Worm (Caenorhabditis elegans) whole organism, L2 larva: Measurements from ENCODE around the gene cln-3.1.
"Not testable (repeated sequence)": the region's sequence is repeated elsewhere in the genome, so short reads cannot be mapped to it uniquely, and the experiment has no call there.

ENCODE experiments used
- C34F6.9 ChIP-seq: fragments of 150-350 bp; optimal IDR thresholded peaks from 2 replicates; lab custom pipeline; 2014; ENCODE audit warnings: missing biosample characterization, missing genetic modification characterization
- F13H6.1 ChIP-seq: sonication (generic microtip); optimal IDR thresholded peaks from 2 replicates; lab custom pipeline; 2016; ENCODE audit warnings: missing genetic modification characterization, missing compliant biosample characterization
- Y55F3AM.14 ChIP-seq: fragments of 200-800 bp; sonication (Bioruptor generic); optimal IDR thresholded peaks from 2 replicates; lab custom pipeline; 2018; ENCODE audit warnings: mild to moderate bottlenecking, missing genetic modification characterization, missing compliant biosample characterization
- ZK546.5 ChIP-seq: sonication (generic microtip); optimal IDR thresholded peaks from 2 replicates; lab custom pipeline; 2017; ENCODE audit warnings: missing biosample characterization, missing genetic modification characterization
- alr-1 ChIP-seq: fragments of 150-350 bp; optimal IDR thresholded peaks from 2 replicates; lab custom pipeline; 2014; ENCODE audit warnings: missing biosample characterization, missing genetic modification characterization
- aly-2 ChIP-seq: fragments of 150-350 bp; optimal IDR thresholded peaks from 2 replicates; lab custom pipeline; 2014; ENCODE audit warnings: missing biosample characterization, missing genetic modification characterization
- blmp-1 ChIP-seq: sonication (generic microtip); optimal IDR thresholded peaks from 2 replicates; lab custom pipeline; 2017; ENCODE audit warnings: missing genetic modification characterization, mild to moderate bottlenecking, missing compliant biosample characterization, antibody characterized with exemption, moderate library complexity; ENCODE audit not compliant: insufficient read depth
- ceh-16 ChIP-seq: fragments of 150-350 bp; optimal IDR thresholded peaks from 2 replicates; lab custom pipeline; 2014; ENCODE audit warnings: missing biosample characterization, missing genetic modification characterization
- dmd-4 ChIP-seq: sonication (generic microtip); optimal IDR thresholded peaks from 2 replicates; lab custom pipeline; 2017; ENCODE audit warnings: missing biosample characterization, missing genetic modification characterization
- elt-1 ChIP-seq: fragments of 150-350 bp; optimal IDR thresholded peaks from 2 replicates; lab custom pipeline; 2014; ENCODE audit warnings: missing biosample characterization, missing genetic modification characterization
- elt-3 ChIP-seq: sonication (generic microtip); optimal IDR thresholded peaks from 2 replicates; lab custom pipeline; 2017; ENCODE audit warnings: missing biosample characterization, missing genetic modification characterization
- lin-11 ChIP-seq: fragments of 150-350 bp; sonication (generic microtip); optimal IDR thresholded peaks from 2 replicates; lab custom pipeline; 2014; ENCODE audit warnings: missing biosample characterization, missing genetic modification characterization, inconsistent platforms, mixed read lengths
- lin-13 ChIP-seq: fragments of 150-350 bp; optimal IDR thresholded peaks from 2 replicates; lab custom pipeline; 2014; ENCODE audit warnings: missing biosample characterization, missing genetic modification reagents, missing genetic modification characterization
- lsy-2 ChIP-seq, 2 experiments: fragments of 150-350 bp in 1 of 2; sonication (generic microtip) in 1 of 2; optimal IDR thresholded peaks; 2 replicates each; lab custom pipeline; 2014 to 2017; ENCODE audit warnings: missing biosample characterization in 2 of 2, missing genetic modification characterization in 2 of 2
- mab-5 ChIP-seq: fragments of 150-350 bp; optimal IDR thresholded peaks from 2 replicates; lab custom pipeline; 2014; ENCODE audit warnings: missing biosample characterization, missing genetic modification characterization
- mbf-1 ChIP-seq: sonication (generic microtip); optimal IDR thresholded peaks from 2 replicates; lab custom pipeline; 2017; ENCODE audit warnings: missing biosample characterization, missing genetic modification characterization
- mdl-1 ChIP-seq, 2 experiments: fragments of 150-350 bp in 1 of 2; sonication (generic microtip) in 1 of 2; optimal IDR thresholded peaks; 2 replicates each; lab custom pipeline; 2017; ENCODE audit warnings: missing biosample characterization in 2 of 2, missing genetic modification characterization in 2 of 2
- nhr-10 ChIP-seq: sonication (generic microtip); optimal IDR thresholded peaks from 2 replicates; lab custom pipeline; 2017; ENCODE audit warnings: missing biosample characterization, missing genetic modification characterization
- nhr-12 ChIP-seq: fragments of 150-350 bp; optimal IDR thresholded peaks from 2 replicates; lab custom pipeline; 2014; ENCODE audit warnings: missing biosample characterization, missing genetic modification characterization
- nhr-21 ChIP-seq: fragments of 150-350 bp; optimal IDR thresholded peaks from 2 replicates; lab custom pipeline; 2014; ENCODE audit warnings: missing biosample characterization, missing genetic modification characterization
- nhr-23 ChIP-seq: fragments of 150-350 bp; optimal IDR thresholded peaks from 2 replicates; lab custom pipeline; 2014; ENCODE audit warnings: missing biosample characterization, missing genetic modification reagents, missing genetic modification characterization
- nhr-237 ChIP-seq: fragments of 150-350 bp; optimal IDR thresholded peaks from 2 replicates; lab custom pipeline; 2014; ENCODE audit warnings: missing biosample characterization, missing genetic modification characterization
- nhr-25 ChIP-seq: fragments of 150-350 bp; sonication (generic microtip); optimal IDR thresholded peaks from 3 replicates; lab custom pipeline; 2014; ENCODE audit warnings: missing biosample characterization, missing genetic modification characterization
- nhr-6 ChIP-seq: fragments of 150-350 bp; optimal IDR thresholded peaks from 2 replicates; lab custom pipeline; 2014; ENCODE audit warnings: missing biosample characterization, missing genetic modification characterization
- nhr-77 ChIP-seq: fragments of 150-350 bp; optimal IDR thresholded peaks from 2 replicates; lab custom pipeline; 2014; ENCODE audit warnings: missing biosample characterization, missing genetic modification characterization
- peb-1 ChIP-seq: fragments of 150-350 bp; optimal IDR thresholded peaks from 2 replicates; lab custom pipeline; 2014; ENCODE audit warnings: missing biosample characterization, missing genetic modification characterization
- sem-4 ChIP-seq: fragments of 150-350 bp; optimal IDR thresholded peaks from 2 replicates; lab custom pipeline; 2014; ENCODE audit warnings: missing biosample characterization, missing genetic modification reagents, missing genetic modification characterization
- skn-1 ChIP-seq: sonication (generic microtip); optimal IDR thresholded peaks from 2 replicates; lab custom pipeline; 2017; ENCODE audit warnings: missing biosample characterization, missing genetic modification characterization
- sma-3 ChIP-seq: sonication (generic microtip); optimal IDR thresholded peaks from 2 replicates; lab custom pipeline; 2016; ENCODE audit warnings: missing genetic modification reagents, missing genetic modification characterization, missing compliant biosample characterization
- sma-9 ChIP-seq, 2 experiments: fragments of 150-350 bp in 1 of 2; sonication (generic microtip) in 1 of 2; optimal IDR thresholded peaks; 2 replicates each; lab custom pipeline; 2014 to 2016; ENCODE audit warnings: missing genetic modification characterization in 2 of 2, mild to moderate bottlenecking in 1 of 2, missing biosample characterization in 1 of 2, missing compliant biosample characterization in 1 of 2, missing genetic modification reagents in 1 of 2, moderate library complexity in 1 of 2
- snpc-4 ChIP-seq: fragments of 150-350 bp; optimal IDR thresholded peaks from 2 replicates; lab custom pipeline; 2014; ENCODE audit warnings: missing biosample characterization, missing genetic modification characterization
- unc-55 ChIP-seq: fragments of 150-350 bp; sonication (generic microtip); optimal IDR thresholded peaks from 3 replicates; lab custom pipeline; 2014; ENCODE audit warnings: missing biosample characterization, missing genetic modification reagents, missing genetic modification characterization
- unc-62 ChIP-seq: fragments of 150-350 bp; optimal IDR thresholded peaks from 2 replicates; lab custom pipeline; 2014; ENCODE audit warnings: missing biosample characterization, missing genetic modification reagents, missing genetic modification characterization
- zag-1 ChIP-seq: fragments of 150-350 bp; optimal IDR thresholded peaks from 2 replicates; lab custom pipeline; 2014; ENCODE audit warnings: missing biosample characterization, missing genetic modification characterization
- ztf-11 ChIP-seq: sonication (generic microtip); optimal IDR thresholded peaks from 2 replicates; lab custom pipeline; 2017; ENCODE audit warnings: missing biosample characterization, missing genetic modification characterization

Gene cln-3.1

ce11 chrV:11298632-11299031 is 33.2 kb upstream of the cln-3.1 start, which contains the start of gene T03F7.5:
Gene T03F7.5 (minus strand): TSS chrV:11298732.
- no peak for TF ChIP-seq peb-1 (tag; lab: Kevin White, UChicago)
- no peak for TF ChIP-seq lin-11 (tag; lab: Kevin White, UChicago)
- no peak for TF ChIP-seq skn-1 (tag; lab: Kevin White, UChicago)

ce11 chrV:11294393-11294792 is 28.9 kb upstream of the cln-3.1 start, which contains the start of gene T03F7.6:
Gene T03F7.6 (plus strand): TSS chrV:11294693.
- TF ChIP-seq sem-4 (no peak), nhr-77 (tag; lab: Kevin White, UChicago) (no peak), zag-1 (tag; lab: Kevin White, UChicago) (no peak)

DNA sequence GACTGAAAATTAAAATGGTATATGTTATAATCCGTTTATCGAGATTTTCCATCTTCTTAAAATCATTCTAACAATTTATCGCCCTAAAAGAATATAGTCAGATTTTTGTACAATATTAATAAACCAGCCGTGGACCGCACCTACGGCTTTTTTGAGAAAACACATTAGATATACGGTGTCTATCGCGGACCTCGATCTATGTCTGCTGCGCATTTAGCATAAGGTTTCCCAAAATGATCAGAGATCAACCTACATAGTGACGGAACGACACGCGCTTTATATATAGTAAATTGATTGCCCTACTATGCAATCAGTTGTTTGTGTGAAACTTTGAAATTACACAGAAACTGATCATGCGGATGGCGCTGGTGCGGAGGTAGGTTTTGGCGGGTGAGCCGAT is 27.2 kb upstream of the cln-3.1 start:
- TF ChIP-seq ZK546.5 (tag; lab: Kevin White, UChicago): no peak
- no peak for TF ChIP-seq unc-55 (GFP tag; lab: Kevin White, UChicago)
- TF ChIP-seq alr-1 (tag; lab: Kevin White, UChicago): no peak
- no peak for TF ChIP-seq zag-1 (tag; lab: Kevin White, UChicago)
- TF ChIP-seq Y55F3AM.14 (GFP tag; lab: Kevin White, UChicago): no peak
- TF ChIP-seq nhr-25: no peak
- TF ChIP-seq lin-13 (GFP tag; lab: Kevin White, UChicago): no peak

- no peak for TF ChIP-seq C34F6.9 (tag; lab: Kevin White, UChicago)
- no peak for TF ChIP-seq zag-1 (tag; lab: Kevin White, UChicago)
- no peak for TF ChIP-seq nhr-77 (tag; lab: Kevin White, UChicago)
- TF ChIP-seq unc-55 (GFP tag; lab: Kevin White, UChicago): no peak
- TF ChIP-seq mab-5 (tag; lab: Kevin White, UChicago): no peak
- no peak for TF ChIP-seq sma-3 (GFP tag; lab: Kevin White, UChicago)
- no peak for TF ChIP-seq nhr-21 (tag; lab: Kevin White, UChicago)
Observed at ce11 chrV:11290888-11291287, 25.4 kb upstream of the cln-3.1 start, which contains the start of gene C03E10.1. Gene C03E10.1 (plus strand): TSS chrV:11291188.

- not testable (repeated sequence) for TF ChIP-seq ztf-11 (tag; lab: Kevin White, UChicago); sem-4; unc-62 (GFP tag; lab: Kevin White, UChicago)
- TF ChIP-seq, all 48 proteins: peak for 0; not testable (repeated sequence) for 48
Observed at ce11 chrV:11286114-11286513, 20.7 kb upstream of the cln-3.1 start, which contains the start of gene C03E10.3. Gene C03E10.3 (plus strand): TSS chrV:11286414.

- TF ChIP-seq nhr-21 (tag; lab: Kevin White, UChicago): no peak
- TF ChIP-seq dmd-4 (tag; lab: Kevin White, UChicago): no peak
- no peak for TF ChIP-seq nhr-12 (tag; lab: Kevin White, UChicago)
- no peak for TF ChIP-seq mdl-1 (tag; optimal IDR thresholded peaks at IDR 0.05; lab: Kevin White, UChicago)
- no peak for TF ChIP-seq snpc-4 (tag; lab: Kevin White, UChicago)
- TF ChIP-seq peb-1 (tag; lab: Kevin White, UChicago): no peak
- no peak for TF ChIP-seq elt-3 (tag; lab: Kevin White, UChicago)
- no peak for TF ChIP-seq elt-1 (tag; lab: Kevin White, UChicago)
- no peak for TF ChIP-seq ZK546.5 (tag; lab: Kevin White, UChicago)
- TF ChIP-seq ceh-16: no peak
- TF ChIP-seq, all 48 proteins: peak for 0
Observed at ce11 chrV:11282272-11282671, 16.8 kb upstream of the cln-3.1 start, which contains the start of gene gly-20. Gene gly-20 (plus strand): TSS chrV:11282572.

ce11 chrV:11281414-11282209 is 16.2 kb upstream of the cln-3.1 start:
- TF ChIP-seq sma-9 (GFP tag; optimal IDR thresholded peaks at IDR 0.05; lab: Kevin White, UChicago): peak; percentile 30
- TF ChIP-seq sma-9 (tag; optimal IDR thresholded peaks at IDR 0.05; lab: Kevin White, UChicago): no peak
- TF ChIP-seq C34F6.9 (tag; lab: Kevin White, UChicago): peak; percentile 26
- TF ChIP-seq nhr-237: no peak
- TF ChIP-seq nhr-23 (tag; lab: Kevin White, UChicago): no peak
- TF ChIP-seq unc-55 (GFP tag; lab: Kevin White, UChicago): peak; percentile 11
- TF ChIP-seq aly-2: no peak
- TF ChIP-seq mdl-1 (tag; optimal IDR thresholded peaks at IDR 0.05; lab: Kevin White, UChicago): no peak
- no peak for TF ChIP-seq nhr-6 (tag; lab: Kevin White, UChicago)
- peak; percentile 5 for TF ChIP-seq nhr-21 (tag; lab: Kevin White, UChicago)
- TF ChIP-seq lin-13 (GFP tag; lab: Kevin White, UChicago): no peak
- no peak for TF ChIP-seq mab-5 (tag; lab: Kevin White, UChicago)
- no peak for TF ChIP-seq lin-11 (tag; lab: Kevin White, UChicago)
- TF ChIP-seq mbf-1 (tag; lab: Kevin White, UChicago): no peak
- no peak for TF ChIP-seq ZK546.5 (tag; lab: Kevin White, UChicago)
- no peak for TF ChIP-seq F13H6.1 (tag; lab: Kevin White, UChicago)
- no peak for TF ChIP-seq skn-1 (tag; lab: Kevin White, UChicago)
- TF ChIP-seq nhr-12 (tag; lab: Kevin White, UChicago): no peak
- TF ChIP-seq elt-3 (tag; lab: Kevin White, UChicago): no peak
- peak in 1 of 2 experiments; percentile 25 for TF ChIP-seq lsy-2 (tag; optimal IDR thresholded peaks at IDR 0.05; lab: Kevin White, UChicago)
- TF ChIP-seq ceh-16: no peak
- TF ChIP-seq nhr-10: no peak
- no peak for TF ChIP-seq sma-3 (GFP tag; lab: Kevin White, UChicago)
- TF ChIP-seq blmp-1: no peak
